Worm (Caenorhabditis elegans): Measurements from ENCODE around the gene T24H10.4.
A peak's percentile ranks its signal among the peaks of the same experiment; 100 is the strongest.

DNA sequence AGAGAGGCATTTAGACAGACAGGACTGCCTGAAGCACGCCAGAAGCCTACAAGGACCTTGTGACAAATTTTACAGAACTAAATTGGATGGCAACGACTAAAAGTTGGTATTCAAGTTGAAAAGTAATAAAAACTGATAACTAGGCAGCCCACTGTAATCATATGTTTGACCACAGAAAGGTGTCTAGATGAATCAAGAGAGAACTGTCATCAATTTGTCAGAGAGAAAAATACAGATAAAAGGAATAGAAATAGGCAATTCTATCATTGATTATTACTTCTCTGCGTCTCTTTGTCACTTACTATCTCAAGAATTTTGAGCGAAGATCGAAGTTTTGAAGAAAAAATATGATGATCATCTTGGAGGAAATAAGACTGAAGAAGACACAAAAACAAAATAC, 16.4 kb upstream of the T24H10.4 start:
- TF ChIP-seq ztf-11 (tag; optimal IDR thresholded peaks at IDR 0.05) = no peak
- TF ChIP-seq ces-1 (GFP tag; optimal IDR thresholded peaks at IDR 0.05) = no peak
- TF ChIP-seq ceh-20 (GFP tag; IDR thresholded peaks at IDR 0.05) = no peak
- no peak for TF ChIP-seq aly-2 (tag; optimal IDR thresholded peaks at IDR 0.05)
- TF ChIP-seq nhr-237 (tag; optimal IDR thresholded peaks at IDR 0.05) = no peak
- TF ChIP-seq pqm-1 (tag; optimal IDR thresholded peaks at IDR 0.05) = peak; percentile 87
- no peak for TF ChIP-seq mep-1 (tag; optimal IDR thresholded peaks at IDR 0.05)

All from whole organism, L4 larva.